Worm (Caenorhabditis elegans) whole organism, late embryonic: Measurements from ENCODE around the gene nhr-268.

ENCODE experiments used
- ceh-6 ChIP-seq: fragments of 200-800 bp; sonication (Bioruptor generic); optimal IDR thresholded peaks from 2 replicates; lab custom pipeline; 2018; ENCODE audit warnings: mild to moderate bottlenecking, missing genetic modification characterization, missing compliant biosample characterization
- dve-1 ChIP-seq: sonication (generic microtip); optimal IDR thresholded peaks from 2 replicates; lab custom pipeline; 2017; ENCODE audit warnings: antibody characterized with exemption, mild to moderate bottlenecking, missing genetic modification characterization, missing compliant biosample characterization
- fkh-10 ChIP-seq: fragments of 150-350 bp; optimal IDR thresholded peaks from 2 replicates; lab custom pipeline; 2014; ENCODE audit warnings: missing biosample characterization, missing genetic modification reagents, missing genetic modification characterization
- nhr-11 ChIP-seq: fragments of 150-350 bp; optimal IDR thresholded peaks from 2 replicates; lab custom pipeline; 2014; ENCODE audit warnings: missing biosample characterization, missing genetic modification characterization
- npax-4 ChIP-seq: sonication (generic microtip); optimal IDR thresholded peaks from 2 replicates; lab custom pipeline; 2016; ENCODE audit warnings: missing genetic modification characterization, missing compliant biosample characterization
- pqm-1 ChIP-seq: sonication (generic microtip); optimal IDR thresholded peaks from 2 replicates; lab custom pipeline; 2016; ENCODE audit warnings: missing genetic modification characterization, missing compliant biosample characterization
- tbx-2 ChIP-seq: sonication (generic microtip); optimal IDR thresholded peaks from 2 replicates; lab custom pipeline; 2016; ENCODE audit warnings: missing genetic modification characterization, missing compliant biosample characterization
- unc-42 ChIP-seq: sonication (generic microtip); optimal IDR thresholded peaks from 2 replicates; lab custom pipeline; 2016; ENCODE audit warnings: missing genotype, missing genetic modification characterization, missing compliant biosample characterization
- unc-55 ChIP-seq: sonication (generic microtip); optimal IDR thresholded peaks from 2 replicates; lab custom pipeline; 2017; ENCODE audit warnings: missing biosample characterization, missing genetic modification reagents, missing genetic modification characterization

ce11 chrV:15712385-15712784 lies 22.3 kb downstream of the nhr-268 start:
- no peak for TF ChIP-seq ceh-6
- no peak for TF ChIP-seq tbx-2
- no peak for TF ChIP-seq unc-42 (tag; lab: Kevin White, UChicago)
- TF ChIP-seq pqm-1 = no peak
- TF ChIP-seq nhr-11 = no peak
- TF ChIP-seq dve-1 = no peak
- TF ChIP-seq npax-4 (tag; lab: Kevin White, UChicago) = no peak
- no peak for TF ChIP-seq unc-55 (GFP tag; lab: Kevin White, UChicago)
- no peak for TF ChIP-seq fkh-10
